Fruit fly (Drosophila melanogaster): Measurements from ENCODE around the gene Ets21C.
A peak's percentile ranks its signal among the peaks of the same experiment; 100 is the strongest.

Gene Ets21C

dm6 chr2L:576559-577184, 23.9 kb upstream of the Ets21C start, which contains the start of gene Ptth:
Gene Ptth, minus strand, starts transcription at chr2L:576896.
- TF ChIP-seq Myb (GFP tag; optimal IDR thresholded peaks at IDR 0.05) (no peak), pita (GFP tag; optimal IDR thresholded peaks at IDR 0.05) (peak; percentile 39), lbe (GFP tag; optimal IDR thresholded peaks at IDR 0.05) (no peak), CTCF (GFP tag; optimal IDR thresholded peaks at IDR 0.05) (peak; percentile 70), kni (GFP tag; optimal IDR thresholded peaks at IDR 0.05) (no peak), Sry-β (GFP tag; optimal IDR thresholded peaks at IDR 0.05) (no peak), dpn (GFP tag; optimal IDR thresholded peaks at IDR 0.05) (no peak), wek (GFP tag; optimal IDR thresholded peaks at IDR 0.05) (no peak), Lim3 (GFP tag; IDR thresholded peaks at IDR 0.05) (no peak), H2.0 (GFP tag; IDR thresholded peaks at IDR 0.05) (no peak), sens (GFP tag) (peak; percentile 33), C15 (GFP tag; IDR thresholded peaks at IDR 0.05) (no peak), peb (GFP tag; IDR thresholded peaks at IDR 0.05) (no peak), ci (GFP tag; IDR thresholded peaks at IDR 0.05) (0 out of 3 replicates have a peak, but pooled peaks have one; percentile 31), esg (GFP tag; conservative IDR thresholded peaks at IDR 0.05) (no peak), luna (GFP tag; optimal IDR thresholded peaks at IDR 0.05) (no peak), Ets65A (GFP tag) (peak; percentile 93)

dm6 chr2L:574226-574625, 21.5 kb upstream of the Ets21C start, which contains the start of the genes Ipk2 and cold:
Gene Ipk2, minus strand, starts transcription at chr2L:574264.
Gene cold, plus strand, starts transcription at chr2L:574291.
- TF ChIP-seq Atf-2 (GFP tag; optimal IDR thresholded peaks at IDR 0.05) (peak; percentile 74), Mes4 (GFP tag; optimal IDR thresholded peaks at IDR 0.05) (peak; percentile 48), CG32532 (GFP tag; IDR thresholded peaks at IDR 0.05) (peak; percentile 85), nmo (GFP tag; optimal IDR thresholded peaks at IDR 0.05) (peak; percentile 90), ap (GFP tag; IDR thresholded peaks at IDR 0.05) (no peak), Scr (GFP tag; IDR thresholded peaks at IDR 0.05; ENCODE audit: partially characterized antibody) (0 out of 2 replicates have a peak, but pooled peaks have one; percentile 28), Ets65A (GFP tag) (peak; percentile 99), emc (GFP tag; optimal IDR thresholded peaks at IDR 0.05) (no peak), CG11456 (GFP tag; IDR thresholded peaks at IDR 0.05) (peak; percentile 80; the same call in 2 of the 3 replicates), CG11504 (tag; optimal IDR thresholded peaks at IDR 0.05) (peak; percentile 92), CG12104 (GFP tag; optimal IDR thresholded peaks at IDR 0.05) (peak; percentile 64), org-1 (GFP tag; optimal IDR thresholded peaks at IDR 0.05) (peak; percentile 48), CG4360 (GFP tag; IDR thresholded peaks at IDR 0.05) (no peak), Nf-YA (GFP tag; IDR thresholded peaks at IDR 0.05) (0 out of 2 replicates have a peak, but pooled peaks have one; percentile 17), Side (GFP tag; optimal IDR thresholded peaks at IDR 0.05) (peak; percentile 72), trem (tag; optimal IDR thresholded peaks at IDR 0.05) (peak; percentile 93), cwo (GFP tag; optimal IDR thresholded peaks at IDR 0.05) (peak; percentile 59), CG17829 (tag; optimal IDR thresholded peaks at IDR 0.05) (peak; percentile 77), Bgb (GFP tag; IDR thresholded peaks at IDR 0.05; ENCODE audit: partially characterized antibody) (no peak; the same call in 1 of the 2 replicates), corto (GFP tag; optimal IDR thresholded peaks at IDR 0.05) (no peak), NFAT (GFP tag; IDR thresholded peaks at IDR 0.05) (no peak; the same call in 1 of the 2 replicates), CG15073 (GFP tag; optimal IDR thresholded peaks at IDR 0.05) (no peak), rib (GFP tag; IDR thresholded peaks at IDR 0.05) (peak; percentile 43; the same call in 1 of the 2 replicates), H2.0 (GFP tag; IDR thresholded peaks at IDR 0.05) (peak; percentile 59), en (GFP tag; optimal IDR thresholded peaks at IDR 0.05) (no peak), disco-r (GFP tag; optimal IDR thresholded peaks at IDR 0.05) (peak; percentile 52), hb (GFP tag; IDR thresholded peaks at IDR 0.05; ENCODE audit: partially characterized antibody) (no peak), Ssrp (tag; optimal IDR thresholded peaks at IDR 0.05) (peak; percentile 72), CG16779 (GFP tag; IDR thresholded peaks at IDR 0.05) (no peak), Asciz (GFP tag; optimal IDR thresholded peaks at IDR 0.05) (no peak), scrt (GFP tag; optimal IDR thresholded peaks at IDR 0.05) (peak; percentile 97), CG14667 (GFP tag; IDR thresholded peaks at IDR 0.05) (peak; percentile 58), slou (GFP tag; optimal IDR thresholded peaks at IDR 0.05) (peak; percentile 78), CG1602 (GFP tag; optimal IDR thresholded peaks at IDR 0.05) (peak; percentile 72), pita (GFP tag; optimal IDR thresholded peaks at IDR 0.05) (no peak), Bdp1 (GFP tag; optimal IDR thresholded peaks at IDR 0.05) (peak; percentile 79)

All from whole organism, embryonic.